Fruit fly (Drosophila melanogaster): ENCODE measurements around the gene ppk22.
A peak's percentile ranks its signal among the peaks of the same experiment; 100 is the strongest.

Gene ppk22

DNA sequence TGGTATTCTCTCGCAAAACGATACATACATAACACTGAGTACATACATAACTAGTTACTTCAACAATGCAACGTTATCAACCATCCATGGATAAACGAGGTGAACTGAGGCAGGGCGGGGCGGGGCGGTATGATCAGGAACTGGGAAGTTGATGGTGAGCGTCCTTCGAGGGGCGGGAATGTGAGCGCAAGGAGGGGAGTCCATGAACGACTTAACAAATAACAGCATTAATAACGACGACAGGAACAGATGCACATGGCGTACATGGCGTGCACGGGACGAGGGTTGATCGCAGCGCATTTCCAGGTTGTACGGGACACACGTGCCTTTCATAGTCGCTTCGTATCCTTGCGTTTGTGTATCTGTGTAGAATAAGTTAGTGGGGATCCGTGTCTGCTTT is 8.4 kb upstream of the ppk22 start:
- TF ChIP-seq CG10431 (GFP tag; optimal IDR thresholded peaks at IDR 0.05) (peak; percentile 100), esg (GFP tag; conservative IDR thresholded peaks at IDR 0.05) (no peak), CG12155 (GFP tag; optimal IDR thresholded peaks at IDR 0.05) (no peak), Ets97D (GFP tag; optimal IDR thresholded peaks at IDR 0.05) (no peak), gro (GFP tag; optimal IDR thresholded peaks at IDR 0.05) (no peak), Med (GFP tag) (peak; percentile 28), tx (GFP tag; optimal IDR thresholded peaks at IDR 0.05) (no peak), crol (GFP tag; IDR thresholded peaks at IDR 0.05) (peak; percentile 65; the same call in 1 of the 2 replicates), hb (GFP tag; IDR thresholded peaks at IDR 0.05; ENCODE audit: partially characterized antibody) (no peak), nerfin-1 (tag; optimal IDR thresholded peaks at IDR 0.05) (peak; percentile 66), corto (GFP tag; optimal IDR thresholded peaks at IDR 0.05) (no peak), CkIIα-i1 (GFP tag; IDR thresholded peaks at IDR 0.05) (no peak), Opbp (GFP tag; IDR thresholded peaks at IDR 0.05; ENCODE audit: partially characterized antibody) (0 out of 3 replicates have a peak, but pooled peaks have one; percentile 25), CG11504 (tag; optimal IDR thresholded peaks at IDR 0.05) (no peak), CG11560 (tag; IDR thresholded peaks at IDR 0.05) (no peak), pros (GFP tag; optimal IDR thresholded peaks at IDR 0.05) (peak; percentile 83)

- TF ChIP-seq zen (tag; optimal IDR thresholded peaks at IDR 0.05) (peak; percentile 20), CG15073 (GFP tag; optimal IDR thresholded peaks at IDR 0.05) (no peak), CG30403 (GFP tag; optimal IDR thresholded peaks at IDR 0.05) (no peak), CG15479 (GFP tag; optimal IDR thresholded peaks at IDR 0.05) (peak; percentile 92), tll (GFP tag; optimal IDR thresholded peaks at IDR 0.05) (peak in 1 of 2 experiments; percentile 60), ewg (GFP tag; optimal IDR thresholded peaks at IDR 0.05) (peak; percentile 38), H15 (GFP tag; IDR thresholded peaks at IDR 0.05) (0 out of 3 replicates have a peak, but pooled peaks have one; percentile 11), lola (GFP tag; optimal IDR thresholded peaks at IDR 0.05) (no peak), Hr3 (GFP tag; optimal IDR thresholded peaks at IDR 0.05) (no peak), pros (GFP tag; optimal IDR thresholded peaks at IDR 0.05) (peak; percentile 65)
These were observed 7.4 kb upstream of the ppk22 start for dm6 chr3R:24866976-24867375.

DNA sequence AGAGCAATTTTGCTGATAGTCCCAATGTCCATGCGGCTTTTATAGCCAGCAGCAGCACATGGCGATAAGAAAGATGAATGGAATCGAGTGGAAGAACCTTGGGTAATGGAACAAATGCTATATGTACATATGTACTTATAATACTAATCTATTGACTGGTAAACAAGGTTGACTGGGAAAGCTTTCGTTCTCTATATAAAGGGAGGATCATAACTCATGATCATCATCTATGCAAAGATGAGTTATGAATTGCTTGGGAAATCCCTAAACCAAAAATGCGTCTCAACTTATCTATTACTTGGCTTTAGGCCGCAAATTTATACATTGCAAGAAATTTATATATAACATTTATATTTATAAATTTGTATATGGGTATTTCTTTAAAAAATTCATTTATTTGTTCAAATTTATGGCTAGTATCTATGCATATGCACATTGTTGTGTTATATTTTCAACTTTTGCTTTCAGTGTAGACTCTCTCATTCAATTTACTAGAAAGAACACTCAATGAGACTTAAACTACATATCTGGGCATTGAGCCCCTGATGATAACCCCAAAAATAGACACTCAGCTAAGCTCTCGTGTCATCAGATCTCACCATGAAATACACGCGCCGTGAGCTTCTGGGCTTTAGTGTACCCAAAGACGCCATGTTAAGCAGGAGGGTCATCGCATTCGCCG is 5.3 kb upstream of the ppk22 start, which contains the start of the genes Srg1 and Elal:
Gene Srg1, minus strand, starts transcription at position 14 of the 682 bp plus-strand sequence.
Gene Elal, plus strand, starts transcription at position 632 of the 682 bp plus-strand sequence.
- TF ChIP-seq Camta (GFP tag; optimal IDR thresholded peaks at IDR 0.05) (no peak), CG15601 (tag; optimal IDR thresholded peaks at IDR 0.05) (peak; percentile 13), Chrac-16 (GFP tag; optimal IDR thresholded peaks at IDR 0.05) (peak; percentile 4), CG1792 (GFP tag; optimal IDR thresholded peaks at IDR 0.05) (no peak), dmrt11E (tag; optimal IDR thresholded peaks at IDR 0.05) (peak; percentile 7), E2f2 (GFP tag; IDR thresholded peaks at IDR 0.05) (peak; percentile 28; the same call in 1 of the 2 replicates), CG9727 (GFP tag; optimal IDR thresholded peaks at IDR 0.05) (peak; percentile 36), Rfx (GFP tag; IDR thresholded peaks at IDR 0.05) (peak; percentile 44; the same call in 1 of the 2 replicates), grau (tag; optimal IDR thresholded peaks at IDR 0.05) (peak; percentile 59), Asciz (GFP tag; optimal IDR thresholded peaks at IDR 0.05) (no peak), CG3847 (GFP tag; IDR thresholded peaks at IDR 0.05) (peak; percentile 31; the same call in 1 of the 2 replicates), dpn (GFP tag; optimal IDR thresholded peaks at IDR 0.05) (peak in 1 of 2 experiments; percentile 13), Xbp1 (GFP tag; optimal IDR thresholded peaks at IDR 0.05) (peak; percentile 6), unpg (GFP tag; optimal IDR thresholded peaks at IDR 0.05) (peak; percentile 40), Oli (tag; optimal IDR thresholded peaks at IDR 0.05) (peak; percentile 18), zen (tag; optimal IDR thresholded peaks at IDR 0.05) (peak; percentile 25), pfk (GFP tag; optimal IDR thresholded peaks at IDR 0.05) (peak; percentile 30), pb (GFP tag; optimal IDR thresholded peaks at IDR 0.05) (no peak), CG34376 (GFP tag; optimal IDR thresholded peaks at IDR 0.05) (peak; percentile 62), Taf1 (GFP tag; IDR thresholded peaks at IDR 0.05) (0 out of 2 replicates have a peak, but pooled peaks have one; percentile 21), grn (GFP tag; optimal IDR thresholded peaks at IDR 0.05) (no peak), sens (GFP tag) (peak; percentile 88), CG17328 (GFP tag; IDR thresholded peaks at IDR 0.05) (0 out of 2 replicates have a peak, but pooled peaks have one; percentile 17)
